Worm (Caenorhabditis elegans): ENCODE results near the gene htrl-1.

Gene htrl-1

DNA sequence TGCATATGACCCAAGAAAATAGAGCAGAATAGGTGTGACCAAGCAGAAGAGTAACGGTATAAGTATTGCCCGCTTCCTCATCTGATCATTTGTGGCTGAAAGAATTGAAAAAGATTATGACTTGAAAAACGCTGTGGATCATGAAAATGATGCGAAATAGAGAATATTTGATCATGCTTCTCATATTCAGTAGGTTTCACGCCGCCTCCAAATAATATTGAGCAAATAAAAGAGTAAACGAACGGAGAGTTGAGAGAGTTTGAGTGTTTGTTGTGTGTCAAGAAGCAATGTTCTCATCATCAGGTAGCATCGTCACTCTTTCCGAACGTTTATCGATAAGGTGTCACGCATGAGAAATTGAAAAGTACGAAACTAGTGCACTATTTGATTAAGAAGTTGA lies at the start of gene htrl-1:
Gene htrl-1 (minus strand): TSS at position 101 of the 400 bp plus-strand sequence.
- TF ChIP-seq cog-1 (tag; optimal IDR thresholded peaks at IDR 0.05) (no peak), T22C8.4 (GFP tag; IDR thresholded peaks at IDR 0.05) (no peak), flt-1 (GFP tag; IDR thresholded peaks at IDR 0.05) (no peak), ztf-23 (GFP tag; IDR thresholded peaks at IDR 0.05) (no peak), ztf-29 (GFP tag; IDR thresholded peaks at IDR 0.05) (no peak)

DNA sequence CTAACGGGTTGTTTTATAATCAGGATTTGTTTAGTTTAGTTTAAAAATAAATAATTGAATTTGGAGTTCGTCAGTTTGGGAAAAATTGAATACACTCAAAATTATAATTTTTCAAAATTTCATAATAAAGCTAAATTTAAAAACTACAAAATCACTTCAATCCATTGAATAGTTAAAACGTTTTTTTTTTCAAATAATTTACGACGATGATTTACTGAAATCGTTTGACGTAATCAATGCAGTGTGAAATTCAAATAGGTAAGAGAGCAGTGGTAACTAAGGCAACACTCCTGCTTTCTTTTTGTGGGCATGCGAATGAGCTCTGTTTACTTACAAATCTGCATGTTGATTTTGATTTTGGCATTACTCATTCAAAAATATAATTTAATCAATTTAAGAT lies 49.0 kb upstream of the htrl-1 start, which contains the start of gene F38B7.10:
Gene F38B7.10 (plus strand): TSS at position 301 of the 400 bp plus-strand sequence.
- no peak for TF ChIP-seq ztf-29 (GFP tag; IDR thresholded peaks at IDR 0.05)
- TF ChIP-seq klf-2 (GFP tag; conservative IDR thresholded peaks at IDR 0.05) = no peak
- no peak for TF ChIP-seq med-1 (GFP tag; optimal IDR thresholded peaks at IDR 0.05; ENCODE audit: insufficient read depth)

DNA sequence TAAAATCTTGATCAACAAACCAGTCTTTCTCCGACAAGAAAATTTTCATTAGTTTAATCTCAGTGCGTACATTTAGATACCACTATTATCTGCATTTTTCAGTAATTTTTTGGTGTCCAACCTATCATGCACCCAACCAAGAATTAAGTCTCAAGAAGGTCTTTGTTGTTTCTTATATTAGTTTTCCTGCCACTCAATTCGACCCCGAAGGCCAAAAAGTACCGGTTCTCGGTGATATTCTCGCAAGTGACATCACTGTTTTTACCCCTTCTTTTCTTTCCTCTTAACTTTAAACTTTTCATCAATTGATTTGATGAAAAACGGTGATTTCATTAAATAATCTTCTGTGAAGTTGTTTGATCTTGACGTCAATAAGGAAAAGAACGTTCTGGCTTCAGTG lies 47.4 kb upstream of the htrl-1 start, which contains the start of gene F38B7.2:
Gene F38B7.2 (plus strand): TSS at position 400 of the 400 bp plus-strand sequence.
- TF ChIP-seq med-1 (GFP tag; optimal IDR thresholded peaks at IDR 0.05; ENCODE audit: insufficient read depth) = no peak
- no peak for TF ChIP-seq klf-2 (GFP tag; conservative IDR thresholded peaks at IDR 0.05)
- no peak for TF ChIP-seq ztf-23 (GFP tag; IDR thresholded peaks at IDR 0.05)
- TF ChIP-seq ztf-29 (GFP tag; IDR thresholded peaks at IDR 0.05) = no peak
- no peak for TF ChIP-seq T22C8.4 (GFP tag; IDR thresholded peaks at IDR 0.05)
- TF ChIP-seq tab-1 (GFP tag; IDR thresholded peaks at IDR 0.05) = no peak
- TF ChIP-seq ref-1 (GFP tag; conservative IDR thresholded peaks at IDR 0.05) = no peak
- TF ChIP-seq flt-1 (GFP tag; IDR thresholded peaks at IDR 0.05) = no peak
- TF ChIP-seq cog-1 (tag; optimal IDR thresholded peaks at IDR 0.05) = no peak

DNA sequence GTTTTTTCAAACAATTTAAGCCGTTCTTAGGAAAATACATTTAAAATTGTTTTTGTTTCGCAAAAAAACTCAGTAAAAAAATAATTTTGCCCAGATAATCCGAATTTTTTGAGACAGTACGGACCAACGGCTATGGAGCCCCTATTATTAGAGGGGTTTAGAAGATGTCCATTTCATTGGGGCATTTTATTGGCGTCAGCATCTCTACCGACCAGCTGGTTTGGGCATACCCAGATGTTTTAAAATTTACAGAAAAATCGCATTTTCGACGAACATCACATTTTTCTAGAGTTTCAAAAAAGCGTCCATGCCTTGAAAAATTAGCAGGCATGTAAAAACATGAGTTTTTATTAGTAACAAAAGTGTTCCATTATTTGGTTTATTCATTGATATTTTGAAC lies 45.1 kb upstream of the htrl-1 start:
- TF ChIP-seq T22C8.4 (GFP tag; IDR thresholded peaks at IDR 0.05) (no peak), med-1 (GFP tag; optimal IDR thresholded peaks at IDR 0.05; ENCODE audit: insufficient read depth) (no peak), cog-1 (tag; optimal IDR thresholded peaks at IDR 0.05) (no peak), klf-2 (GFP tag; conservative IDR thresholded peaks at IDR 0.05) (no peak), ztf-23 (GFP tag; IDR thresholded peaks at IDR 0.05) (0 out of 2 replicates have a peak, but pooled peaks have one; percentile 29), ztf-29 (GFP tag; IDR thresholded peaks at IDR 0.05) (no peak), tab-1 (GFP tag; IDR thresholded peaks at IDR 0.05) (no peak), ref-1 (GFP tag; conservative IDR thresholded peaks at IDR 0.05) (no peak), flt-1 (GFP tag; IDR thresholded peaks at IDR 0.05) (peak; percentile 33; the same call in 1 of the 2 replicates)

DNA sequence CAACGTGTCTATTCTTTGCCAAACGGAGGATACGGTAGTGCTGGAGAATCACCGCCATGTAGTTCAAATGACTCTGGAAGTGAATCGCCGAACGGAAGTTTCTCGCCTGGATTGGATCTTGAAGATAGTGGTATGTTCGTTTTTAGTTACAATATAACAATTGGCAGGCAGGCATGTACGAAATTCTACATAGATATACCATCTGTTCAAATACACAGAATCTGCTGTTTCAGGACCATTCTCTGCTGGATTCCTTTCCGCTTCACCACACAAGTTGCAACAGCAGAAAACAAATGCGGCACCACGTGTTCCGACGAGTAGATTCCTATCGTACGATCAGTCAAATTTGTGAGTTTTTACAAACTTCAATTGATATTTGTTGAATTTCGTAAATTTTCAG lies 43.3 kb upstream of the htrl-1 start:
- TF ChIP-seq ztf-23 (GFP tag; IDR thresholded peaks at IDR 0.05) (no peak), ref-1 (GFP tag; conservative IDR thresholded peaks at IDR 0.05) (no peak), tab-1 (GFP tag; IDR thresholded peaks at IDR 0.05) (no peak), ztf-29 (GFP tag; IDR thresholded peaks at IDR 0.05) (no peak), cog-1 (tag; optimal IDR thresholded peaks at IDR 0.05) (no peak), klf-2 (GFP tag; conservative IDR thresholded peaks at IDR 0.05) (no peak), flt-1 (GFP tag; IDR thresholded peaks at IDR 0.05) (no peak), T22C8.4 (GFP tag; IDR thresholded peaks at IDR 0.05) (no peak), med-1 (GFP tag; optimal IDR thresholded peaks at IDR 0.05; ENCODE audit: insufficient read depth) (no peak)

DNA sequence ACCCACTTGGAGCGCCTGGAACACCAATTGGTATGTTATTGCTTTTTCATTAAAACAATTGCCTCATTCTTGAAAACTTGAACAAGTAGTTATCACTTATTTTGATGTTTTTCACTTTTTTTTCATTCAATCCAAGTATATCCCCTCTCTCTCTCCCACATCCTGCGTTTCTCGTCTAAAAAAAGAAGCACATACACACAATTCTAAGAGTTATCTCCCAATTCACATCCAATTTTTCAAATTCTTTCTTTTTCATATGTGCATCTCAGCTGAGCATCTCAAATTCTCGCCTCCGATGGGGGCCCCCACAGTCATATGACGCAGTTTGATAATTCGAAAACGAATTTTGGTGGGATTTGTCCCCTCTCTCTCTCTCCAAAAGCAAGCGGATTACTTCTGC lies 40.5 kb upstream of the htrl-1 start:
- TF ChIP-seq flt-1 (GFP tag; IDR thresholded peaks at IDR 0.05) (no peak), klf-2 (GFP tag; conservative IDR thresholded peaks at IDR 0.05) (no peak), T22C8.4 (GFP tag; IDR thresholded peaks at IDR 0.05) (no peak), ztf-23 (GFP tag; IDR thresholded peaks at IDR 0.05) (no peak)

DNA sequence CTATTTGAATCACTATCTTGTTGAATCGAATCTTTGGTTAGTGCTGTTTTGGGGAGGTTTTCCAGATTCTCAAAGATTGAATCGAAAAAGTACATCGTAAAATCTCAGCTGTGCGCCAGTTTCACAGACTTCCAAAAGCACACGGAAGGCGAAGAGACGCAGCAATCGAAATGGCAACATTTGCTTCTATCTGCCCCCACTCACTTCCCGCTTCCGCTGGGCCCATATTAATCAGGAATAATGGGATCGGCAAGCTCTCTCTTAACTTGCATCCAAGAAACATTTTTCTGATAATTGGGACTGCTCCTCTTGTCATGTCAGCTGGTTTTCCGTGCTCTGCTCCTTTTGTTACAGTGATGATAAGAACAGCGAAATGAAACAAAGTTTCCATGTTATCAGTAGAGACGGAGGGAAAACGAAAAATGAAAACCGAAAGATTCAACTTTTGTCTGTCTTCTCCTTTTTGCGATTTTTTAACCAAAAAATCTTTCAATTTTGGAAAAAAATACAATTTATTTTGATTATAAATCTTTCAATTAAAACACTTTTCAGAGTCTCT lies 39.4 kb upstream of the htrl-1 start:
- no peak for TF ChIP-seq tab-1 (GFP tag; IDR thresholded peaks at IDR 0.05)
- TF ChIP-seq ztf-23 (GFP tag; IDR thresholded peaks at IDR 0.05) = no peak
- no peak for TF ChIP-seq ztf-29 (GFP tag; IDR thresholded peaks at IDR 0.05)
- TF ChIP-seq cog-1 (tag; optimal IDR thresholded peaks at IDR 0.05) = no peak
- no peak for TF ChIP-seq flt-1 (GFP tag; IDR thresholded peaks at IDR 0.05)
- TF ChIP-seq T22C8.4 (GFP tag; IDR thresholded peaks at IDR 0.05) = no peak
- no peak for TF ChIP-seq klf-2 (GFP tag; conservative IDR thresholded peaks at IDR 0.05)
- TF ChIP-seq med-1 (GFP tag; optimal IDR thresholded peaks at IDR 0.05; ENCODE audit: insufficient read depth) = no peak
- no peak for TF ChIP-seq ref-1 (GFP tag; conservative IDR thresholded peaks at IDR 0.05)

DNA sequence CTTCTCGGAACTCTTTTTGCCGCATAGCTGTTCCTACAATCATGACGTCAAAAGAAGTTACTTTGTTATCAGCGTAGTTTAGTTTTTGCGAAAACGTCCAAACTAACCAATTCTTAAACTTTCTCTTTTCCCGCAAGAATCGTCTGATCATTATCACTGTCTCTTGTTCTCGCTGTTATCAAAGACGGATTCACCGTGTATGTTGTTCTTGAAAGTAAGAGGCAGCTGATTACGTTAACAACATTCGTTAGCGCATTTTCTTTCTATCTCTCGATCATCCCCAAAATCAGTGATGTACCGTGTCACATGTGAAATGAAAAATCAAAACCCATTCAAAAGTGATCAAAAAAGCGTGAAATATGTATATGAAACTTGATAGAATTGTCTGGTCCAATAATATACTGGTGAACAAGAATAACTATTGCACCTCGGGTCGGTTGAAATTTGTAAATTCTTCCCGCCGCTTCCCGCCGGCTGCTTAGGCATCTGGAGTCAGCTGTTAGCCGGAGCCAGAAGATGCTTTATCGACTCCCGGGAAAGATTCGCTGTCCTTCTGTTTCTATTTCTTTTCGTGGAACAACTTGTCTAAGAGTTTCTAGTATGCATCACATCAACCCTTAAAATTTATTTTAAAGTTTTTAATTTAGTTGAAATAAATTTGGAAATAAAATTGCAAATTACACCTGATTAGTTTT lies 38.5 kb upstream of the htrl-1 start:
- TF ChIP-seq ref-1 (GFP tag; conservative IDR thresholded peaks at IDR 0.05) (no peak), ztf-29 (GFP tag; IDR thresholded peaks at IDR 0.05) (no peak), T22C8.4 (GFP tag; IDR thresholded peaks at IDR 0.05) (no peak), ztf-23 (GFP tag; IDR thresholded peaks at IDR 0.05) (no peak), klf-2 (GFP tag; conservative IDR thresholded peaks at IDR 0.05) (no peak), flt-1 (GFP tag; IDR thresholded peaks at IDR 0.05) (no peak), cog-1 (tag; optimal IDR thresholded peaks at IDR 0.05) (no peak), med-1 (GFP tag; optimal IDR thresholded peaks at IDR 0.05; ENCODE audit: insufficient read depth) (no peak), tab-1 (GFP tag; IDR thresholded peaks at IDR 0.05) (no peak)

DNA sequence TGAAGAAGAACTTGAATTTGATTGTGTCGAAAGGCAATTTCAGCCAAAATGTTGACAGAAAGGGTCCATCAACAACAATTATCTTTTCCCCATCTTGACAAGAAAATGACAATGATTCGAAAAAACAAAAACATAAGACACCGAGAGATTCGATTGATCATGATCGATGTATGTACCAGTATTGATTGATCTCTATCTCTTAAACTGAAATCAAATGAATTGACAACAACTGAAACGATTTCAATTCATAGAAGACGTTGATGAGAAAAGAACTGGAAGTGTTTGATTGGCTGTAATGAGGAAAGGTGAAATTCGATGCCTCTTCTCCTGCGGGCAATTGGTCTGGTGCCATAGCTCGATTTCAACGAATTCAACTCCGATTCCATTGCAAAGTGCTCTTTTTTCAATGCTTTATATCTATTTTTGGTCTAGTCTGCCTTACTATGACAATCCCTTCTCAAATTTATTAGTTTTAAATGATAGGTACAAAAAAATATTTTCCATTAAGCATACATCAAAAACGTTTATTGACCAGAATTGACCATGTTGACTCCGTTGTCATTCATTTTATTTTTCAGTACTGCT lies 37.3 kb upstream of the htrl-1 start:
- no peak for TF ChIP-seq ztf-29 (GFP tag; IDR thresholded peaks at IDR 0.05)
- no peak for TF ChIP-seq T22C8.4 (GFP tag; IDR thresholded peaks at IDR 0.05)
- no peak for TF ChIP-seq ztf-23 (GFP tag; IDR thresholded peaks at IDR 0.05)
- TF ChIP-seq tab-1 (GFP tag; IDR thresholded peaks at IDR 0.05) = no peak
- no peak for TF ChIP-seq ref-1 (GFP tag; conservative IDR thresholded peaks at IDR 0.05)
- TF ChIP-seq med-1 (GFP tag; optimal IDR thresholded peaks at IDR 0.05; ENCODE audit: insufficient read depth) = no peak
- TF ChIP-seq klf-2 (GFP tag; conservative IDR thresholded peaks at IDR 0.05) = no peak
- no peak for TF ChIP-seq cog-1 (tag; optimal IDR thresholded peaks at IDR 0.05)
- TF ChIP-seq flt-1 (GFP tag; IDR thresholded peaks at IDR 0.05) = no peak
